Worm (Caenorhabditis elegans) whole organism, L1 larva: ENCODE measurements around the gene famh-136.
A peak's percentile ranks its signal among the peaks of the same experiment; 100 is the strongest.

Experiments used
- C04F5.9 ChIP-seq: sonication (generic microtip); optimal IDR thresholded peaks from 2 replicates; lab custom pipeline; 2016; ENCODE audit warnings: missing genetic modification characterization, missing compliant biosample characterization
- C16A3.4 ChIP-seq: fragments of 150-350 bp; optimal IDR thresholded peaks from 2 replicates; lab custom pipeline; 2014; ENCODE audit warnings: missing biosample characterization, missing genetic modification characterization
- Y116A8C.19 ChIP-seq: sonication (generic microtip); optimal IDR thresholded peaks from 2 replicates; lab custom pipeline; 2016; ENCODE audit warnings: missing compliant biosample characterization, missing genetic modification characterization, borderline replicate concordance
- alr-1 ChIP-seq: fragments of 200-800 bp; sonication (Bioruptor generic); optimal IDR thresholded peaks from 2 replicates; lab custom pipeline; 2018; ENCODE audit warnings: borderline replicate concordance, mild to moderate bottlenecking, missing genetic modification characterization, missing compliant biosample characterization
- aly-2 ChIP-seq: fragments of 150-350 bp; optimal IDR thresholded peaks from 2 replicates; lab custom pipeline; 2014; ENCODE audit warnings: missing biosample characterization, missing genetic modification characterization
- ceh-8 ChIP-seq: fragments of 200-800 bp; sonication (Bioruptor generic); optimal IDR thresholded peaks from 2 replicates; lab custom pipeline; 2018; ENCODE audit warnings: mild to moderate bottlenecking, missing genetic modification characterization, moderate library complexity, missing compliant biosample characterization
- ceh-90 ChIP-seq: sonication (generic microtip); optimal IDR thresholded peaks from 2 replicates; lab custom pipeline; 2016; ENCODE audit warnings: missing genetic modification characterization, missing compliant biosample characterization
- ces-1 ChIP-seq: fragments of 150-350 bp; optimal IDR thresholded peaks from 2 replicates; lab custom pipeline; 2014; ENCODE audit warnings: missing biosample characterization, missing genetic modification reagents, missing genetic modification characterization
- dsc-1 ChIP-seq: sonication (generic microtip); optimal IDR thresholded peaks from 2 replicates; lab custom pipeline; 2016; ENCODE audit warnings: mild to moderate bottlenecking, missing genetic modification characterization, missing compliant biosample characterization
- efl-1 ChIP-seq, 4 experiments: fragments of 150-350 bp; optimal IDR thresholded peaks in 3 of 4; peaks in 1 of 4; 1 replicate in 1 of 4; 2 replicates in 3 of 4; lab custom pipeline; 2014; ENCODE audit warnings: missing biosample characterization in 2 of 4, missing genetic modification characterization in 2 of 4, missing genetic modification reagents in 2 of 4
- ets-5 ChIP-seq: fragments of 200-800 bp; sonication (Bioruptor generic); IDR thresholded peaks from 2 replicates; pipeline ENCODE4 v1.3.6; 2022; ENCODE audit warnings: missing genetic modification characterization, missing compliant biosample characterization
- fkh-10 ChIP-seq: sonication (generic microtip); optimal IDR thresholded peaks from 2 replicates; lab custom pipeline; 2017; ENCODE audit warnings: missing biosample characterization, missing genetic modification reagents, missing genetic modification characterization
- fos-1 ChIP-seq: fragments of 150-350 bp; optimal IDR thresholded peaks from 2 replicates; lab custom pipeline; 2014; ENCODE audit warnings: missing biosample characterization, missing genetic modification characterization
- hlh-17 ChIP-seq: fragments of 200-800 bp; sonication (Bioruptor generic); optimal IDR thresholded peaks from 2 replicates; lab custom pipeline; 2018; ENCODE audit warnings: missing genetic modification characterization, mild to moderate bottlenecking, missing compliant biosample characterization, moderate library complexity, borderline replicate concordance
- irx-1 ChIP-seq: sonication (generic microtip); optimal IDR thresholded peaks from 2 replicates; lab custom pipeline; 2016; ENCODE audit warnings: missing genetic modification characterization, missing compliant biosample characterization
- jun-1 ChIP-seq: fragments of 150-350 bp; optimal IDR thresholded peaks from 2 replicates; lab custom pipeline; 2014; ENCODE audit warnings: missing biosample characterization, missing genetic modification reagents, missing genetic modification characterization
- lin-13 ChIP-seq: fragments of 150-350 bp; optimal IDR thresholded peaks from 2 replicates; lab custom pipeline; 2014; ENCODE audit warnings: missing biosample characterization, missing genetic modification reagents, missing genetic modification characterization
- lin-14 ChIP-seq: fragments of 200-800 bp; sonication (Bioruptor generic); optimal IDR thresholded peaks from 2 replicates; lab custom pipeline; 2018; ENCODE audit warnings: mild to moderate bottlenecking, missing genetic modification characterization, moderate library complexity, missing compliant biosample characterization
- lir-3 ChIP-seq: sonication (generic microtip); optimal IDR thresholded peaks from 2 replicates; lab custom pipeline; 2016; ENCODE audit warnings: mild to moderate bottlenecking, missing genetic modification characterization, moderate library complexity, missing compliant biosample characterization; ENCODE audit not compliant: poor library complexity
- mab-9 ChIP-seq: fragments of 200-800 bp; sonication (Bioruptor generic); IDR thresholded peaks from 2 replicates; pipeline ENCODE4 v1.3.6; 2022; ENCODE audit warnings: missing genetic modification reagents, missing genetic modification characterization, missing compliant biosample characterization
- nhr-20 ChIP-seq: sonication (generic microtip); optimal IDR thresholded peaks from 2 replicates; lab custom pipeline; 2016; ENCODE audit warnings: mild to moderate bottlenecking, missing genetic modification characterization, missing compliant biosample characterization
- nhr-28 ChIP-seq: fragments of 150-350 bp; optimal IDR thresholded peaks from 2 replicates; lab custom pipeline; 2014; ENCODE audit warnings: missing biosample characterization, missing genetic modification characterization
- nhr-71 ChIP-seq: sonication (generic microtip); optimal IDR thresholded peaks from 2 replicates; lab custom pipeline; 2016; ENCODE audit warnings: mild to moderate bottlenecking, missing genetic modification characterization, moderate library complexity, missing compliant biosample characterization
- nhr-76 ChIP-seq: sonication (generic microtip); optimal IDR thresholded peaks from 2 replicates; lab custom pipeline; 2017; ENCODE audit warnings: missing biosample characterization, missing genetic modification characterization
- nhr-84 ChIP-seq: sonication (generic microtip); optimal IDR thresholded peaks from 2 replicates; lab custom pipeline; 2017; ENCODE audit warnings: missing biosample characterization, missing genetic modification characterization
- nhr-85 ChIP-seq: sonication (generic microtip); peaks from one replicate; lab custom pipeline; 2016; ENCODE audit warnings: missing genetic modification characterization, inconsistent platforms, missing compliant biosample characterization
- pax-3 ChIP-seq: fragments of 200-800 bp; sonication (Bioruptor generic); optimal IDR thresholded peaks from 2 replicates; lab custom pipeline; 2018; ENCODE audit warnings: mild to moderate bottlenecking, missing genetic modification characterization, moderate library complexity, missing compliant biosample characterization
- pqm-1 ChIP-seq: sonication (generic microtip); optimal IDR thresholded peaks from 3 replicates; lab custom pipeline; 2017; ENCODE audit warnings: missing biosample characterization, missing genetic modification characterization
- rnt-1 ChIP-seq: sonication (generic microtip); optimal IDR thresholded peaks from 2 replicates; lab custom pipeline; 2016; ENCODE audit warnings: mild to moderate bottlenecking, missing genetic modification characterization, moderate library complexity, missing compliant biosample characterization
- snpc-4 ChIP-seq: fragments of 150-350 bp; optimal IDR thresholded peaks from 2 replicates; lab custom pipeline; 2014; ENCODE audit warnings: missing biosample characterization, missing genetic modification characterization
- sptf-1 ChIP-seq: fragments of 150-350 bp; optimal IDR thresholded peaks from 2 replicates; lab custom pipeline; 2014; ENCODE audit warnings: missing biosample characterization, missing genetic modification characterization
- sup-37 ChIP-seq: fragments of 200-800 bp; sonication (Bioruptor generic); optimal IDR thresholded peaks from 2 replicates; lab custom pipeline; 2018; ENCODE audit warnings: mild to moderate bottlenecking, missing genetic modification characterization, missing compliant biosample characterization
- tbx-2 ChIP-seq: sonication (generic microtip); optimal IDR thresholded peaks from 2 replicates; lab custom pipeline; 2016; ENCODE audit warnings: missing genetic modification characterization, missing compliant biosample characterization
- unc-30 ChIP-seq: sonication (generic microtip); optimal IDR thresholded peaks from 2 replicates; lab custom pipeline; 2017; ENCODE audit warnings: missing biosample characterization, missing genetic modification characterization
- unc-86 ChIP-seq: sonication (generic microtip); optimal IDR thresholded peaks from 2 replicates; lab custom pipeline; 2016; ENCODE audit warnings: missing genetic modification characterization, missing compliant biosample characterization
- unc-98 ChIP-seq: fragments of 200-800 bp; sonication (Bioruptor generic); IDR thresholded peaks from 2 replicates; pipeline ENCODE4 v1.3.6; 2022; ENCODE audit warnings: missing genetic modification characterization, missing compliant biosample characterization
- zip-4 ChIP-seq: fragments of 200-800 bp; sonication (Bioruptor generic); optimal IDR thresholded peaks from 2 replicates; lab custom pipeline; 2018; ENCODE audit warnings: mild to moderate bottlenecking, missing genetic modification characterization, moderate library complexity, missing compliant biosample characterization
- ztf-11 ChIP-seq, 2 experiments: sonication (generic microtip); optimal IDR thresholded peaks; 2 replicates each; lab custom pipeline; 2016 to 2017; ENCODE audit warnings: missing genetic modification characterization in 2 of 2, missing biosample characterization in 1 of 2, missing compliant biosample characterization in 1 of 2

The famh-136 gene

ce11 chrIII:8877002-8877401 lies 10.5 kb upstream of the famh-136 start, which contains the start of gene K01F9.2:
K01F9.2 (minus strand) TSS chrIII:8877128.
- TF ChIP-seq ets-5 (GFP tag; lab: Robert Waterston, UW) = no peak
- TF ChIP-seq lir-3 (tag; lab: Kevin White, UChicago) = no peak
- TF ChIP-seq lin-14 (GFP tag; lab: Kevin White, UChicago) = peak; percentile 49
- TF ChIP-seq alr-1 (tag; lab: Kevin White, UChicago) = no peak
- TF ChIP-seq fkh-10 (GFP tag; lab: Kevin White, UChicago) = peak; percentile 93
- no peak for TF ChIP-seq lin-13

DNA sequence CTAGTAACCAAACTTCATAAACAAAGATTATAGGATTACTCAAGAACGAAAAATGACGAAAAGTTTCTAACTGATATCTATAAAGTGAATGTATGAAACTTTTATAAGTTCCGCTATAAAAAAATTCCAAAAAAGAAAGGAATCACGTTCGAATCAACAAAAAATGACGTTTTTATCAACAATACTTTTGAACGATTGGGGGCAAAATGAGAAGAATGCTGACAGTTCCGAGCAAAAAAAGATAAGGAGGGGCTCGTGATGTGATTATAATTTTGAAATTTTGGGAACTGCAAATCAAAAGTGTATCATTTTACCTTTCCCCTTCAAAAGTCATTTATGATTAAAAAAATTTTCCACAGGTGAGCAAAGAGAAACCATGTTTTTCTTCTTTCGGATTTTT lies 8.6 kb upstream of the famh-136 start:
- TF ChIP-seq lir-3 (tag; lab: Kevin White, UChicago) = no peak
- no peak for TF ChIP-seq jun-1 (tag; lab: Kevin White, UChicago)
- no peak for TF ChIP-seq fos-1 (tag; lab: Kevin White, UChicago)
- TF ChIP-seq lin-14 (GFP tag; lab: Kevin White, UChicago) = no peak
- TF ChIP-seq nhr-84 (tag; lab: Kevin White, UChicago) = no peak
- no peak for TF ChIP-seq snpc-4 (tag; lab: Kevin White, UChicago)
- no peak for TF ChIP-seq fkh-10 (GFP tag; lab: Kevin White, UChicago)
- TF ChIP-seq pax-3 (tag; lab: Kevin White, UChicago) = no peak
- no peak for TF ChIP-seq ces-1 (GFP tag; lab: Kevin White, UChicago)
- no peak for TF ChIP-seq nhr-85 (tag; lab: Kevin White, UChicago)
- TF ChIP-seq nhr-28 = no peak
- no peak for TF ChIP-seq sup-37
- no peak for TF ChIP-seq nhr-71 (tag; lab: Kevin White, UChicago)
- no peak for TF ChIP-seq rnt-1 (tag; lab: Kevin White, UChicago)
- TF ChIP-seq ceh-8 (GFP tag; lab: Kevin White, UChicago) = no peak
- no peak for TF ChIP-seq sptf-1 (tag; lab: Kevin White, UChicago)
- TF ChIP-seq pqm-1 (tag; lab: Kevin White, UChicago) = no peak
- TF ChIP-seq mab-9 (GFP tag; lab: Robert Waterston, UW) = no peak

- TF ChIP-seq dsc-1 (no peak), Y116A8C.19 (no peak), nhr-76 (no peak), zip-4 (GFP tag; lab: Kevin White, UChicago) (no peak), unc-86 (tag; lab: Kevin White, UChicago) (no peak), ztf-11 (tag; optimal IDR thresholded peaks at IDR 0.05; lab: Kevin White, UChicago) (no peak), aly-2 (tag; lab: Kevin White, UChicago) (no peak), nhr-20 (tag; lab: Kevin White, UChicago) (no peak), irx-1 (tag; lab: Kevin White, UChicago) (no peak), tbx-2 (tag; lab: Kevin White, UChicago) (no peak), C04F5.9 (tag; lab: Kevin White, UChicago) (no peak), hlh-17 (GFP tag; lab: Kevin White, UChicago) (no peak), unc-30 (tag; lab: Kevin White, UChicago) (no peak), unc-98 (no peak), C16A3.4 (tag; lab: Kevin White, UChicago) (no peak), ceh-90 (tag; lab: Kevin White, UChicago) (no peak)
Measured at ce11 chrIII:8882333-8882732, 5.2 kb upstream of the famh-136 start.

ce11 chrIII:8885150-8885549 lies 2.4 kb upstream of the famh-136 start, which contains the start of gene svop-1:
svop-1 (minus strand) TSS chrIII:8885488.
- no peak for TF ChIP-seq efl-1 (optimal IDR thresholded peaks at IDR 0.05; lab: Kevin White, UChicago)
- TF ChIP-seq efl-1 (GFP tag; optimal IDR thresholded peaks at IDR 0.05 in 1 of 2; lab: Kevin White, UChicago) = peak in 1 of 2 experiments; percentile 63
- no peak for TF ChIP-seq unc-30 (tag; lab: Kevin White, UChicago)
